Worm (Caenorhabditis elegans) whole organism, mixed stage, embryonic: ENCODE data around the gene tif-1A.

Source experiments
- flh-1 ChIP-seq: fragments of 200-800 bp; sonication (Bioruptor generic); optimal IDR thresholded peaks from 2 replicates; lab custom pipeline; 2018; ENCODE audit warnings: mild to moderate bottlenecking, missing genetic modification characterization, moderate library complexity, missing compliant biosample characterization
- unc-62 ChIP-seq: fragments of 150-350 bp; optimal IDR thresholded peaks from 2 replicates; lab custom pipeline; 2014; ENCODE audit warnings: missing biosample characterization, missing genetic modification reagents, missing genetic modification characterization
- ztf-11 ChIP-seq: fragments of 150-350 bp; optimal IDR thresholded peaks from 2 replicates; lab custom pipeline; 2014; ENCODE audit warnings: missing biosample characterization, missing genetic modification characterization

DNA sequence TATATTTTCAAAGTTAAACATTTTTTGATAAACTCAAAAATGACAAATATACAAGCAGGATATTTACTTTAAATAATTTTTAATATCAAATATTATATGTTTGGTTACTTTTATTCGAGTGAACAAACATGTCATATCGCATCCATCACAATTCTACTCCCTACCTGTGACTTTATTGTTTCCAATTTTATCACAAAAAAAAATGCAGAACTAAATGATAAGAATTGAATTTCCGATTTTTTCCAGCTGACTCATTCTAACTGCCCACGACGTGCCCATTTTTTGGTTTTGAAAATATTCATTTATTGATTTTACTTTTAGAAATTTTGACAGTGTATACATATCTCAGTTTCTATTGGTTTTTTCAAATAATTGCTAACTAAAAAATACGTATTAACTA is 7.1 kb upstream of the tif-1A start:
- TF ChIP-seq flh-1 (GFP tag; lab: Kevin White, UChicago) (no peak), ztf-11 (tag; lab: Kevin White, UChicago) (no peak), unc-62 (GFP tag; lab: Kevin White, UChicago) (no peak)
